Fruit fly (Drosophila melanogaster) S2 (cell line): ENCODE measurements around the gene Aasdh.

Experiments
- CG8478 ChIP-seq: fragments of >200 bp; optimal IDR thresholded peaks from 2 replicates; lab custom pipeline; 2018
- CTCF ChIP-seq, 2 experiments: fragments of >200 bp; optimal IDR thresholded peaks; 2 replicates each; lab custom pipeline; 2018

Gene Aasdh

dm6 chr2L:8449358-8449757 lies at the start of gene Aasdh:
Gene Aasdh (minus strand): TSS chr2L:8449576.
- TF ChIP-seq CG8478 (lab: Kevin White, UChicago): no peak
- no peak for TF ChIP-seq CTCF (optimal IDR thresholded peaks at IDR 0.05; lab: Kevin White, UChicago)

dm6 chr2L:8496269-8496668 lies 46.9 kb upstream of the Aasdh start, which contains the start of gene Bace:
Gene Bace (minus strand): TSS chr2L:8496307.
- TF ChIP-seq CTCF (optimal IDR thresholded peaks at IDR 0.05; lab: Kevin White, UChicago) (no peak), CG8478 (lab: Kevin White, UChicago) (no peak)

dm6 chr2L:8490439-8490838 lies 41.1 kb upstream of the Aasdh start, which contains the start of gene CG43400:
Gene CG43400 (plus strand): TSS chr2L:8490739.
- TF ChIP-seq CG8478 (lab: Kevin White, UChicago): no peak
- TF ChIP-seq CTCF (optimal IDR thresholded peaks at IDR 0.05; lab: Kevin White, UChicago): no peak

DNA sequence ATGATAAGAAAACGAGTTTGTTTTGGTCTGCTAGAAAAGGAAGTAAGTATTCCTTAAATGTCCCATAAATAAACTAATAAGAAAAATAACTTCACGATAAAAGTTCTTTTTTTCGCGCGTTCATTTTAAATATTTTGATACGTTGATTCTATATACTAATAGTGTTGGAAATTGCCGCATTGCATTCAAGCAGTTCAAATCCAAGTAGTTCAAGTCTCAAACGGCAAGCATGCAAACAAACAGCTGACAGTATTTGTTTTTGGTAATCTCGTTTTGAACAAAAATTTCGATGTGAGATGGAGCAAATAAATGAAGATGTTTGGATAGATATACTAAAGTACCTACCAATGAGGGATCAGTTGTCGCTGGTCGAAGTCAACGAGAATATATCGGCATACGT lies 39.4 kb upstream of the Aasdh start, which contains the start of gene CG13088:
Gene CG13088, plus strand, starts transcription at position 247 of the 400 bp plus-strand sequence.
- TF ChIP-seq CTCF (optimal IDR thresholded peaks at IDR 0.05; lab: Kevin White, UChicago) (peak in 1 of 2 experiments; percentile 10), CG8478 (lab: Kevin White, UChicago) (no peak)

DNA sequence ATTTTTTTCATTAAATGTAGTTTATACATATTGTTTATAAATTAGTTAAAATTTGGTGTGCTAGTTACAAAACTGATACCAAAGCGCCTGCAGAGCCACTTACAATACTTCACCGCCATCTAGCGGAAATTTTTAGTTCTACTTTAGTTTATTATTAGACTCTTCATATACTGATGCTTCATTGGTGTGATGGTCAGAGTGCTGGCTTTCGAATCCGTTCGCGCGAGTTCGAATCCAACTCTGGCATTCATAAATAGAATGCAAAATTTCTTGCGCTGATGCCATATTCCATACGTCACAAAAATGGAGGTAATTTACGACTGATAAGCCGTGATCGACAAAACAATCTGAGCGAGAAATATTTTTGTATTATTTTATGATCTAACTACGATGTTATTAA lies 36.2 kb upstream of the Aasdh start:
- TF ChIP-seq CTCF (optimal IDR thresholded peaks at IDR 0.05; lab: Kevin White, UChicago): peak; percentile 71 to 86
- TF ChIP-seq CG8478 (lab: Kevin White, UChicago): no peak

- TF ChIP-seq CTCF (optimal IDR thresholded peaks at IDR 0.05; lab: Kevin White, UChicago): no peak
- no peak for TF ChIP-seq CG8478 (lab: Kevin White, UChicago)
These were observed 32.4 kb upstream of the Aasdh start, which contains the start of gene CG43796 for dm6 chr2L:8481623-8482424. Gene CG43796 (plus strand): TSS chr2L:8482374.

DNA sequence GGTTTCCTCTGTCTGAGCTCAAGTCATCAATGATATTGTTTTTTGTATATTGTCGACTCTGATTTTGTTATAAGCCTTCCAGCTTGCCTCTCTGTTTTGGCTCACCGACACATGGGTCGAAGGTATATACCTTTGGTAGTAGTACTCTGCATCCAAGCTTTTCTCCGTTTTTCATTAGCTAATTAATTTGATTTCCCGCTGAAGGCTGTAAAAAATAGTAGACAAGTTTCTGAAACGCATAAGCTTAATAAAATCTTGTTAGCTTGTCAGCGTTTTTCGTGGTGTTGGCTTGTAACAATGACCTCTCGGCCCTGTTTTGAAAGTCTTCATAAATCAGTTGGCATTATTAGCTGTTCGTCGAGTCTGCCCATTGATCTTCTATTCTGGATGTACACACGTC lies 31.4 kb upstream of the Aasdh start:
- TF ChIP-seq CG8478 (lab: Kevin White, UChicago) (no peak), CTCF (optimal IDR thresholded peaks at IDR 0.05; lab: Kevin White, UChicago) (no peak)

DNA sequence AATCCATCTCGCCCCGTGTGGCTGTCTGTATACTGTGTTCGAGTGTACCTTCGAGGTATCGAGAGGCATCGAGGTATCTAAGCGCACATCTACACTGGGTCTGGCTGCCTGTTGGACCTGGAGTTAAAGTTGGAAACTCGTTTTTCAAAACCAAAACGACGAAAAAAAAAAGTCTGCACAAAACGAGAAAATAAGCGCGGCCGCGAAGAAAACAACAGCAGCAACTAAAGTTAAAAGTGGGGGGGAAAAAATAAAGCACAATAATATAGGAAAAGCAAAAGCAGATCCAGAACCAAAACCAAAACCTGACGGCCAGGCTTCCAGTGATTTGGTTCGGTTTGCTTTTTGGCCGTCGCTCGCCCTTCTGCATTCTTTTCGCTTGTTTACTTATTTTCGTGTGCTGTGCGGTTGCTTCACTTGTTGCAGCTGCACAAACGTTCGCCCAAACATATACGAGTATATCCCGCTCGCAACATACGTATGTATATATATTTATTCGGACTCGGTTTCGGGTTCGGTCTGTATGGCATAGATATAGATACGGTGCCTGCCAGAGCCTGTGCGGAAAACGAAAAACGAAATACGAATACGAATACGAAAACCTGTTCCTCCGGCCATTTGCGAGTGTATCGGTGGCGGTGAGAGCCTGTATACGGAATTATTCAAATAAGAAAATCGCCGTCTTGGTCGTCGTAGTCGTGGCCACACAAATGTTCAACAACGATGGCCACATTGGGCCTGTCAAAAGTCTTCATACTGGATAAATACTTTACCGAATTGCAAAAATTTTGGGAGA lies 29.7 kb upstream of the Aasdh start:
- no peak for TF ChIP-seq CG8478 (lab: Kevin White, UChicago)
- no peak for TF ChIP-seq CTCF (optimal IDR thresholded peaks at IDR 0.05; lab: Kevin White, UChicago)

DNA sequence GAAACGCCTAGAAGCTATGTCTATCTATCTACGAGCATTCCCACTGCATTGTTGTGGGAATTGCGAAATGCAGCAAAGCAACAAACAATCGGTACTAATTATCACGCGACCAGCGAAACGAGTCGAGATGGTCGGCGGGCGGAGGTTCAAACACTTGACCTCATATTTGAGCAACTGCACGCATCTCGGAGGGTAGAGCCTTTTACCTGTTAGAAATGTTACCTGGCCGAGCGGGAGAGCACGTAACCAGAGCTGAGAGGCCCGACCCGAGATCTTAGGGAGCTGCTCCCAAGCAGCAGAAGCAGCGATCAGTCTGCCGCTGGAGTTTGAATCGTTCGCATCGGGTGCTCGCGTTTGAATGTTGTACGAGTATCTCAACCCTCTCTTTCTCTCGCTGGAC lies 29.0 kb upstream of the Aasdh start:
- TF ChIP-seq CTCF (optimal IDR thresholded peaks at IDR 0.05; lab: Kevin White, UChicago): no peak

dm6 chr2L:8477971-8478370 lies 28.6 kb upstream of the Aasdh start:
- TF ChIP-seq CG8478 (lab: Kevin White, UChicago) (no peak), CTCF (optimal IDR thresholded peaks at IDR 0.05; lab: Kevin White, UChicago) (peak in 1 of 2 experiments; percentile 64)

DNA sequence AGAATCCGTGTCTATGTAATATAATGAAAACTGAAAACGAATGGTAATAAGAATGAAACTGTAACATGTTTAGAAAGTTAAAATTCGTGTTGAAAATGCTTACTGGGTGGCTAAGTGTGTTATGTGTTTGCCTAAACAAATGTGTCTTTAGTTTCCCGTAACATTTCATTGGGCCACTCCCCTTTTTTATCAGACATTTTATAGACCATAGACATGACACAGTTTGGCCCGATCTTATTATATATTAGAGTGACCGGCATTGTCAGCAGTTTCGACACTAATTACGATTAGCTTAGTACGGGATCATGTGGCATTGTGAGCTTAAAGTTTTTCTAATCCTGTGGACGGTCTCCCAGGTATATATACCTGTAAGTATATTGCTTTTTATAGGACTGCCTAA lies 27.7 kb upstream of the Aasdh start, which contains the start of gene CheA29a:
Gene CheA29a, plus strand, starts transcription at position 301 of the 400 bp plus-strand sequence.
- TF ChIP-seq CG8478 (lab: Kevin White, UChicago) (no peak), CTCF (optimal IDR thresholded peaks at IDR 0.05; lab: Kevin White, UChicago) (no peak)

dm6 chr2L:8473448-8473847 lies 24.1 kb upstream of the Aasdh start:
- TF ChIP-seq CG8478 (lab: Kevin White, UChicago) (no peak), CTCF (optimal IDR thresholded peaks at IDR 0.05; lab: Kevin White, UChicago) (no peak)

- TF ChIP-seq CTCF (optimal IDR thresholded peaks at IDR 0.05; lab: Kevin White, UChicago): no peak
- TF ChIP-seq CG8478 (lab: Kevin White, UChicago): no peak
These were observed 22.3 kb upstream of the Aasdh start for dm6 chr2L:8471667-8472066.

dm6 chr2L:8468929-8469681 lies 19.7 kb upstream of the Aasdh start:
- no peak for TF ChIP-seq CTCF (optimal IDR thresholded peaks at IDR 0.05; lab: Kevin White, UChicago)
- no peak for TF ChIP-seq CG8478 (lab: Kevin White, UChicago)
